Worm (Caenorhabditis elegans) whole organism, L4 larva: Measurements from ENCODE around the gene cpr-6.

ENCODE experiments used
- aly-2 ChIP-seq: sonication (generic microtip); optimal IDR thresholded peaks from 2 replicates; lab custom pipeline; 2018; ENCODE audit warnings: missing biosample characterization, missing genetic modification characterization
- ama-1 ChIP-seq: fragments of 150-350 bp; optimal IDR thresholded peaks from 2 replicates; lab custom pipeline; 2014; ENCODE audit warnings: inconsistent platforms, mixed read lengths
- ces-1 ChIP-seq: fragments of 150-350 bp; sonication (generic microtip); optimal IDR thresholded peaks from 4 replicates; lab custom pipeline; 2014; ENCODE audit warnings: missing biosample characterization, missing genetic modification reagents, missing genetic modification characterization
- daf-12 ChIP-seq: fragments of 150-350 bp; optimal IDR thresholded peaks from 2 replicates; lab custom pipeline; 2014; ENCODE audit warnings: missing biosample characterization, missing genetic modification reagents, missing genetic modification characterization
- hlh-30 ChIP-seq: sonication (generic microtip); optimal IDR thresholded peaks from 2 replicates; lab custom pipeline; 2017; ENCODE audit warnings: antibody characterized with exemption, mild to moderate bottlenecking, missing genetic modification characterization, missing compliant biosample characterization; ENCODE audit not compliant: insufficient read depth
- lin-13 ChIP-seq: fragments of 150-350 bp; optimal IDR thresholded peaks from 2 replicates; lab custom pipeline; 2014; ENCODE audit warnings: missing biosample characterization, missing genetic modification reagents, missing genetic modification characterization
- lsy-2 ChIP-seq, 2 experiments: fragments of 150-350 bp in 1 of 2; sonication (generic microtip) in 1 of 2; optimal IDR thresholded peaks; 2 replicates each; lab custom pipeline; 2014 to 2017; ENCODE audit warnings: missing biosample characterization in 2 of 2, missing genetic modification characterization in 2 of 2
- mes-2 ChIP-seq: sonication (generic microtip); optimal IDR thresholded peaks from 2 replicates; lab custom pipeline; 2016; ENCODE audit warnings: missing genotype, mild to moderate bottlenecking, missing genetic modification characterization, missing compliant biosample characterization; ENCODE audit not compliant: poor library complexity, severe bottlenecking
- nhr-28 ChIP-seq: fragments of 150-350 bp; optimal IDR thresholded peaks from 2 replicates; lab custom pipeline; 2014; ENCODE audit warnings: missing biosample characterization, missing genetic modification characterization
- nhr-76 ChIP-seq: fragments of 150-350 bp; optimal IDR thresholded peaks from 2 replicates; lab custom pipeline; 2014; ENCODE audit warnings: missing biosample characterization, missing genetic modification characterization
- set-16 ChIP-seq: fragments of 200-800 bp; sonication (Bioruptor generic); IDR thresholded peaks from 2 replicates; pipeline ENCODE4 v1.3.6; 2022; ENCODE audit warnings: missing genetic modification reagents, missing genetic modification characterization, missing compliant biosample characterization
- unc-62 ChIP-seq, 3 experiments: fragments of 150-350 bp in 1 of 3; sonication (generic microtip); optimal IDR thresholded peaks in 2 of 3; peaks in 1 of 3; 1 replicate in 1 of 3; 2 replicates in 2 of 3; lab custom pipeline; 2014 to 2017; ENCODE audit warnings: missing biosample characterization in 3 of 3, missing genetic modification characterization in 3 of 3, missing genetic modification reagents in 3 of 3, missing genotype in 1 of 3
- zag-1 ChIP-seq: fragments of 150-350 bp; optimal IDR thresholded peaks from 2 replicates; lab custom pipeline; 2014; ENCODE audit warnings: missing biosample characterization, missing genetic modification characterization

DNA sequence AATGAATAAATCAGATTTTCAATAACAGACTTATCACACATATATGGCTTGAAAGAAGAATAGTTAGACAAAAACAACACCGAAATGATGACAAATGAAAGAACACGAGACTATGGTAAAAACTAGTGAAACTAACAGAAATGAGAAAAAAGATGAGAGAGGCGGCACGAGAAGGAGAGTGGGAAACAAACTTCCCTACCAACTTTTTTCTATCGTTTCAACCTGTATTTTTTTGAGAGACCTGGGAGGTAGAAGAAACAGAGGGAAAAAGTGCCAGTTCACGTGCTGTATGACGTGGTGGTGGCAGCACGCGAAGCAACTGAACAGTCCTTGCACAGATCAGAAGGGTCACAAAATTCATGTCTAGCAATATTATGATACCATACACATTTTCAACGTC is 35.8 kb downstream of the cpr-6 start:
- no peak for TF ChIP-seq nhr-76
- TF ChIP-seq set-16 (GFP tag; lab: Robert Waterston, UW) = no peak
- TF ChIP-seq aly-2 (tag; lab: Kevin White, UChicago) = no peak
- TF ChIP-seq hlh-30 = peak; percentile 91
- no peak for TF ChIP-seq lin-13 (GFP tag; lab: Kevin White, UChicago)
- TF ChIP-seq nhr-28 (tag; lab: Kevin White, UChicago) = peak; percentile 16
- TF ChIP-seq zag-1 (tag; lab: Kevin White, UChicago) = no peak
- TF ChIP-seq ces-1 (GFP tag; lab: Kevin White, UChicago) = no peak
- TF ChIP-seq daf-12 (tag; lab: Kevin White, UChicago) = no peak
- TF ChIP-seq ama-1 = no peak
- TF ChIP-seq unc-62 (GFP tag; optimal IDR thresholded peaks at IDR 0.05 in 1 of 2; lab: Kevin White, UChicago) = peak in 1 of 2 experiments; percentile 82
- no peak for TF ChIP-seq unc-62 (tag; optimal IDR thresholded peaks at IDR 0.05; lab: Kevin White, UChicago)
- no peak for TF ChIP-seq lsy-2 (tag; optimal IDR thresholded peaks at IDR 0.05; lab: Kevin White, UChicago)
- no peak for TF ChIP-seq mes-2 (tag; lab: Kevin White, UChicago)
